Worm (Caenorhabditis elegans) whole organism, L1 larva: ENCODE measurements around the gene Y15E3A.4.

Experiments
- alr-1 ChIP-seq: fragments of 200-800 bp; sonication (Bioruptor generic); optimal IDR thresholded peaks from 2 replicates; lab custom pipeline; 2018; ENCODE audit warnings: borderline replicate concordance, mild to moderate bottlenecking, missing genetic modification characterization, missing compliant biosample characterization
- blmp-1 ChIP-seq: fragments of 150-350 bp; optimal IDR thresholded peaks from 2 replicates; lab custom pipeline; 2014; ENCODE audit warnings: missing biosample characterization, missing genetic modification characterization
- ceh-63 ChIP-seq: fragments of 200-800 bp; sonication (Bioruptor generic); optimal IDR thresholded peaks from 2 replicates; lab custom pipeline; 2018; ENCODE audit warnings: mild to moderate bottlenecking, missing genetic modification characterization, missing compliant biosample characterization
- ceh-82 ChIP-seq, 3 experiments: fragments of 150-350 bp in 1 of 3; sonication (generic microtip) in 2 of 3; optimal IDR thresholded peaks; 2 replicates each; lab custom pipeline; 2014 to 2017; ENCODE audit warnings: missing biosample characterization in 3 of 3, missing genetic modification characterization in 3 of 3
- dpl-1 ChIP-seq, 3 experiments: fragments of 150-350 bp in 2 of 3; sonication (generic microtip) in 1 of 3; optimal IDR thresholded peaks; 2 replicates each; lab custom pipeline; 2014 to 2017; ENCODE audit warnings: missing biosample characterization in 3 of 3, missing genetic modification characterization in 3 of 3, missing genetic modification reagents in 3 of 3
- dsc-1 ChIP-seq: sonication (generic microtip); optimal IDR thresholded peaks from 2 replicates; lab custom pipeline; 2016; ENCODE audit warnings: mild to moderate bottlenecking, missing genetic modification characterization, missing compliant biosample characterization
- efl-1 ChIP-seq, 4 experiments: fragments of 150-350 bp; optimal IDR thresholded peaks in 3 of 4; peaks in 1 of 4; 1 replicate in 1 of 4; 2 replicates in 3 of 4; lab custom pipeline; 2014; ENCODE audit warnings: missing biosample characterization in 2 of 4, missing genetic modification characterization in 2 of 4, missing genetic modification reagents in 2 of 4
- elt-3 ChIP-seq, 6 experiments: fragments of 150-350 bp in 1 of 6; sonication (generic microtip); optimal IDR thresholded peaks; 2 replicates each; lab custom pipeline; 2017 to 2018; ENCODE audit warnings: missing biosample characterization in 6 of 6, missing genetic modification characterization in 6 of 6, inconsistent platforms in 1 of 6
- ets-5 ChIP-seq: fragments of 200-800 bp; sonication (Bioruptor generic); IDR thresholded peaks from 2 replicates; pipeline ENCODE4 v1.3.6; 2022; ENCODE audit warnings: missing genetic modification characterization, missing compliant biosample characterization
- fkh-4 ChIP-seq: sonication (generic microtip); optimal IDR thresholded peaks from 2 replicates; lab custom pipeline; 2016; ENCODE audit warnings: missing compliant biosample characterization, missing genetic modification characterization, borderline replicate concordance
- hlh-4 ChIP-seq: sonication (generic microtip); optimal IDR thresholded peaks from 2 replicates; lab custom pipeline; 2016; ENCODE audit warnings: mild to moderate bottlenecking, missing genetic modification characterization, missing compliant biosample characterization
- lin-13 ChIP-seq: fragments of 150-350 bp; optimal IDR thresholded peaks from 2 replicates; lab custom pipeline; 2014; ENCODE audit warnings: missing biosample characterization, missing genetic modification reagents, missing genetic modification characterization
- lin-14 ChIP-seq: fragments of 200-800 bp; sonication (Bioruptor generic); optimal IDR thresholded peaks from 2 replicates; lab custom pipeline; 2018; ENCODE audit warnings: mild to moderate bottlenecking, missing genetic modification characterization, moderate library complexity, missing compliant biosample characterization
- lin-15B ChIP-seq: fragments of 150-350 bp; sonication (generic microtip); optimal IDR thresholded peaks from 3 replicates; lab custom pipeline; 2014; ENCODE audit warnings: missing biosample characterization, missing genetic modification characterization
- mab-9 ChIP-seq: fragments of 200-800 bp; sonication (Bioruptor generic); IDR thresholded peaks from 2 replicates; pipeline ENCODE4 v1.3.6; 2022; ENCODE audit warnings: missing genetic modification reagents, missing genetic modification characterization, missing compliant biosample characterization
- mdl-1 ChIP-seq, 2 experiments: fragments of 150-350 bp; optimal IDR thresholded peaks; 2 replicates each; lab custom pipeline; 2014 to 2017; ENCODE audit warnings: missing biosample characterization in 2 of 2, missing genetic modification characterization in 2 of 2, inconsistent platforms in 1 of 2
- mef-2 ChIP-seq: fragments of 150-350 bp; optimal IDR thresholded peaks from 2 replicates; lab custom pipeline; 2014; ENCODE audit warnings: missing biosample characterization, missing genetic modification characterization
- nhr-11 ChIP-seq: fragments of 150-350 bp; optimal IDR thresholded peaks from 2 replicates; lab custom pipeline; 2014; ENCODE audit warnings: missing biosample characterization, missing genetic modification characterization
- nhr-19 ChIP-seq: fragments of 200-800 bp; sonication (Bioruptor generic); conservative IDR thresholded peaks from 2 replicates; pipeline ENCODE4 v1.3.6; 2022; ENCODE audit warnings: missing genetic modification characterization, missing compliant biosample characterization
- nhr-20 ChIP-seq: sonication (generic microtip); optimal IDR thresholded peaks from 2 replicates; lab custom pipeline; 2016; ENCODE audit warnings: mild to moderate bottlenecking, missing genetic modification characterization, missing compliant biosample characterization
- nhr-71 ChIP-seq: sonication (generic microtip); optimal IDR thresholded peaks from 2 replicates; lab custom pipeline; 2016; ENCODE audit warnings: mild to moderate bottlenecking, missing genetic modification characterization, moderate library complexity, missing compliant biosample characterization
- nhr-76 ChIP-seq: sonication (generic microtip); optimal IDR thresholded peaks from 2 replicates; lab custom pipeline; 2017; ENCODE audit warnings: missing biosample characterization, missing genetic modification characterization
- nhr-84 ChIP-seq: sonication (generic microtip); optimal IDR thresholded peaks from 2 replicates; lab custom pipeline; 2017; ENCODE audit warnings: missing biosample characterization, missing genetic modification characterization
- nhr-85 ChIP-seq: sonication (generic microtip); peaks from one replicate; lab custom pipeline; 2016; ENCODE audit warnings: missing genetic modification characterization, inconsistent platforms, missing compliant biosample characterization
- rnt-1 ChIP-seq: sonication (generic microtip); optimal IDR thresholded peaks from 2 replicates; lab custom pipeline; 2016; ENCODE audit warnings: mild to moderate bottlenecking, missing genetic modification characterization, moderate library complexity, missing compliant biosample characterization
- skn-1 ChIP-seq: fragments of 150-350 bp; optimal IDR thresholded peaks from 2 replicates; lab custom pipeline; 2014; ENCODE audit warnings: missing biosample characterization, missing genetic modification characterization
- snpc-4 ChIP-seq: fragments of 150-350 bp; optimal IDR thresholded peaks from 2 replicates; lab custom pipeline; 2014; ENCODE audit warnings: missing biosample characterization, missing genetic modification characterization
- sox-4 ChIP-seq: sonication (generic microtip); optimal IDR thresholded peaks from 2 replicates; lab custom pipeline; 2016; ENCODE audit warnings: missing genetic modification characterization, missing compliant biosample characterization
- swsn-7 ChIP-seq: sonication (generic microtip); optimal IDR thresholded peaks from 2 replicates; lab custom pipeline; 2016; ENCODE audit warnings: missing genetic modification characterization, missing compliant biosample characterization
- tbx-2 ChIP-seq: sonication (generic microtip); optimal IDR thresholded peaks from 2 replicates; lab custom pipeline; 2016; ENCODE audit warnings: missing genetic modification characterization, missing compliant biosample characterization
- unc-62 ChIP-seq: fragments of 150-350 bp; optimal IDR thresholded peaks from 2 replicates; lab custom pipeline; 2014; ENCODE audit warnings: missing biosample characterization, missing genetic modification reagents, missing genetic modification characterization
- unc-86 ChIP-seq: sonication (generic microtip); optimal IDR thresholded peaks from 2 replicates; lab custom pipeline; 2016; ENCODE audit warnings: missing genetic modification characterization, missing compliant biosample characterization
- xbp-1 ChIP-seq: sonication (generic microtip); optimal IDR thresholded peaks from 2 replicates; lab custom pipeline; 2016; ENCODE audit warnings: missing genetic modification characterization, missing compliant biosample characterization

Gene Y15E3A.4

ce11 chrX:15312073-15312472, 18.7 kb upstream of the Y15E3A.4 start:
- no peak for TF ChIP-seq rnt-1
- TF ChIP-seq dpl-1 (GFP tag; optimal IDR thresholded peaks at IDR 0.05; lab: Kevin White, UChicago): no peak
- TF ChIP-seq lin-14 (GFP tag; lab: Kevin White, UChicago): peak; percentile 16
- TF ChIP-seq blmp-1: peak; percentile 20
- peak; percentile 23 for TF ChIP-seq nhr-85
- TF ChIP-seq, all 84 proteins: peak for 3

- TF ChIP-seq ceh-63 (GFP tag; lab: Kevin White, UChicago): no peak
- TF ChIP-seq unc-86 (tag; lab: Kevin White, UChicago): no peak
- TF ChIP-seq dpl-1 (GFP tag; optimal IDR thresholded peaks at IDR 0.05; lab: Kevin White, UChicago): no peak
- TF ChIP-seq blmp-1: peak; percentile 17
- TF ChIP-seq lin-15B: no peak
- TF ChIP-seq snpc-4 (tag; lab: Kevin White, UChicago): no peak
- no peak for TF ChIP-seq nhr-11 (tag; lab: Kevin White, UChicago)
- TF ChIP-seq hlh-4: no peak
- no peak for TF ChIP-seq swsn-7
- TF ChIP-seq xbp-1: no peak
- TF ChIP-seq sox-4 (tag; lab: Kevin White, UChicago): no peak
- TF ChIP-seq efl-1 (optimal IDR thresholded peaks at IDR 0.05; lab: Kevin White, UChicago): no peak
- TF ChIP-seq efl-1 (GFP tag; optimal IDR thresholded peaks at IDR 0.05 in 1 of 2; lab: Kevin White, UChicago): peak in 1 of 2 experiments; percentile 48
These were observed 18.1 kb upstream of the Y15E3A.4 start for ce11 chrX:15312681-15313080.

- TF ChIP-seq mef-2 (tag; lab: Kevin White, UChicago) (no peak), nhr-76 (tag; lab: Kevin White, UChicago) (no peak), nhr-84 (tag; lab: Kevin White, UChicago) (no peak), mab-9 (GFP tag; lab: Robert Waterston, UW) (no peak), nhr-11 (tag; lab: Kevin White, UChicago) (no peak)
These were observed 13.6 kb upstream of the Y15E3A.4 start, which contains the start of gene glb-28 for ce11 chrX:15317146-15317545. Gene glb-28, minus strand, starts transcription at chrX:15317246.

- no peak for TF ChIP-seq fkh-4 (tag; lab: Kevin White, UChicago)
- no peak for TF ChIP-seq ceh-63 (GFP tag; lab: Kevin White, UChicago)
- TF ChIP-seq ets-5 (GFP tag; lab: Robert Waterston, UW): no peak
- no peak for TF ChIP-seq nhr-20 (tag; lab: Kevin White, UChicago)
- TF ChIP-seq elt-3 (tag; optimal IDR thresholded peaks at IDR 0.05; lab: Kevin White, UChicago): no peak
- no peak for TF ChIP-seq lin-14 (GFP tag; lab: Kevin White, UChicago)
- no peak for TF ChIP-seq mdl-1 (tag; optimal IDR thresholded peaks at IDR 0.05; lab: Kevin White, UChicago)
- no peak for TF ChIP-seq ceh-82 (tag; optimal IDR thresholded peaks at IDR 0.05; lab: Kevin White, UChicago)
- no peak for TF ChIP-seq tbx-2
- TF ChIP-seq nhr-85: no peak
- no peak for TF ChIP-seq dsc-1 (tag; lab: Kevin White, UChicago)
- TF ChIP-seq unc-62 (GFP tag; lab: Kevin White, UChicago): no peak
- TF ChIP-seq alr-1 (tag; lab: Kevin White, UChicago): no peak
- TF ChIP-seq nhr-19 (GFP tag; lab: Robert Waterston, UW): no peak
- no peak for TF ChIP-seq lin-13
- no peak for TF ChIP-seq nhr-71 (tag; lab: Kevin White, UChicago)
- TF ChIP-seq, all 84 proteins: peak for 0
These were observed 9.5 kb upstream of the Y15E3A.4 start for ce11 chrX:15321217-15321616.

ce11 chrX:15321791-15322190, 9.0 kb upstream of the Y15E3A.4 start:
- TF ChIP-seq dpl-1 (GFP tag; optimal IDR thresholded peaks at IDR 0.05; lab: Kevin White, UChicago): no peak
- no peak for TF ChIP-seq skn-1 (tag; lab: Kevin White, UChicago)
- TF ChIP-seq lin-14 (GFP tag; lab: Kevin White, UChicago): peak; percentile 28
